Worm (Caenorhabditis elegans): Measurements from ENCODE around the gene tsp-10.

tsp-10 gene

ce11 chrII:6682918-6683317, 35.5 kb upstream of the tsp-10 start (continued):
- no peak for TF ChIP-seq sea-2 (GFP tag; IDR thresholded peaks at IDR 0.05)
- peak in 1 of 3 experiments; percentile 12 for TF ChIP-seq lin-35 (GFP tag; optimal IDR thresholded peaks at IDR 0.05)
- no peak for TF ChIP-seq K12H6.12 (tag; optimal IDR thresholded peaks at IDR 0.05)
- TF ChIP-seq F57A8.1 (GFP tag; optimal IDR thresholded peaks at IDR 0.05) = no peak
- TF ChIP-seq dpl-1 (GFP tag; optimal IDR thresholded peaks at IDR 0.05) = peak; percentile 62
- 0 out of 2 replicates have a peak, but pooled peaks have one; percentile 34 for TF ChIP-seq hsf-1 (GFP tag; IDR thresholded peaks at IDR 0.05)
- TF ChIP-seq F52B5.7 (tag; optimal IDR thresholded peaks at IDR 0.05) = no peak
- peak; percentile 88 for TF ChIP-seq efl-1 (GFP tag; optimal IDR thresholded peaks at IDR 0.05)
- TF ChIP-seq him-1 (tag; optimal IDR thresholded peaks at IDR 0.05) = no peak
- TF ChIP-seq Y53G8AR.9 (GFP tag; conservative IDR thresholded peaks at IDR 0.05) = no peak
- peak; percentile 7 for TF ChIP-seq lin-54 (GFP tag; optimal IDR thresholded peaks at IDR 0.05)
- peak; percentile 34 for TF ChIP-seq snpc-3.4 (tag; optimal IDR thresholded peaks at IDR 0.05)
- no peak for TF ChIP-seq ccch-3 (GFP tag; optimal IDR thresholded peaks at IDR 0.05)

ce11 chrII:6683663-6684285, 34.6 kb upstream of the tsp-10 start, which contains the start of gene gyf-1:
Gene gyf-1, plus strand, starts transcription at chrII:6684235.
- TF ChIP-seq let-607 (tag; optimal IDR thresholded peaks at IDR 0.05) (peak in 1 of 2 experiments; percentile 34), ceh-27 (GFP tag; optimal IDR thresholded peaks at IDR 0.05) (peak; percentile 39), K12H6.12 (tag; optimal IDR thresholded peaks at IDR 0.05) (peak; percentile 49), nfyb-1 (GFP tag; IDR thresholded peaks at IDR 0.05) (no peak), F49E8.2 (tag; optimal IDR thresholded peaks at IDR 0.05; ENCODE audit: insufficient read depth) (no peak), B0035.1 (tag; optimal IDR thresholded peaks at IDR 0.05) (no peak), egl-18 (GFP tag; IDR thresholded peaks at IDR 0.05) (no peak), lin-35 (GFP tag; optimal IDR thresholded peaks at IDR 0.05) (peak in 1 of 3 experiments; percentile 27), dox-1 (GFP tag; IDR thresholded peaks at IDR 0.05) (peak; percentile 57; the same call in 1 of the 2 replicates), mcd-1 (GFP tag; IDR thresholded peaks at IDR 0.05) (peak; percentile 13; the same call in 1 of the 2 replicates), hmg-1.2 (GFP tag; IDR thresholded peaks at IDR 0.05) (peak; percentile 81), madf-10 (tag; optimal IDR thresholded peaks at IDR 0.05) (no peak), ZK185.1 (tag; optimal IDR thresholded peaks at IDR 0.05; ENCODE audit: poor library complexity, severe bottlenecking) (peak; percentile 3), ekl-4 (GFP tag; IDR thresholded peaks at IDR 0.05) (no peak), attf-5 (GFP tag; optimal IDR thresholded peaks at IDR 0.05) (peak; percentile 80), F57A8.1 (GFP tag; optimal IDR thresholded peaks at IDR 0.05) (no peak), nhr-80 (tag; optimal IDR thresholded peaks at IDR 0.05) (peak; percentile 74), Y79H2A.3 (GFP tag; conservative IDR thresholded peaks at IDR 0.05) (no peak), zfh-2 (GFP tag; conservative IDR thresholded peaks at IDR 0.05) (peak; percentile 68; the same call in 1 of the 2 replicates), madf-3 (GFP tag; IDR thresholded peaks at IDR 0.05) (peak; percentile 56; the same call in 1 of the 2 replicates), pbrm-1 (GFP tag; IDR thresholded peaks at IDR 0.05) (no peak), madf-8 (GFP tag; conservative IDR thresholded peaks at IDR 0.05) (no peak), tbx-9 (tag; optimal IDR thresholded peaks at IDR 0.05; ENCODE audit: borderline replicate concordance) (no peak), T26A5.8 (tag; optimal IDR thresholded peaks at IDR 0.05) (no peak)

- TF ChIP-seq zfh-2 (GFP tag; conservative IDR thresholded peaks at IDR 0.05) (peak; percentile 71), egrh-3 (GFP tag; IDR thresholded peaks at IDR 0.05) (peak; percentile 21; the same call in 1 of the 2 replicates), nhr-27 (tag; optimal IDR thresholded peaks at IDR 0.05) (no peak), C06A6.2 (GFP tag; conservative IDR thresholded peaks at IDR 0.05) (no peak)
Measured at ce11 chrII:6685964-6686363, 32.4 kb upstream of the tsp-10 start.

Data from whole organism, young adult.